Worm (Caenorhabditis elegans): Measurements from ENCODE around the gene F17C11.2.

- TF ChIP-seq him-1 (tag; optimal IDR thresholded peaks at IDR 0.05) (no peak), W03F9.2 (tag; optimal IDR thresholded peaks at IDR 0.05) (no peak)
Observed at ce11 chrV:10936681-10937080, 11.3 kb upstream of the F17C11.2 start, which contains the start of gene F17C11.12.
